Fruit fly (Drosophila melanogaster) whole organism, embryonic: ENCODE results near the gene Rfx.

Experiments
- CG11456 ChIP-seq: fragments of 200-800 bp; sonication (Bioruptor generic); IDR thresholded peaks from 3 replicates; pipeline ENCODE4 v1.3.6; 2022; ENCODE audit warnings: missing biosample characterization, missing genetic modification characterization
- CG11695 ChIP-seq: fragments of 200-800 bp; sonication (Bioruptor generic); IDR thresholded peaks from 3 replicates; pipeline ENCODE4 v1.3.6; 2022; ENCODE audit warnings: missing biosample characterization, missing genetic modification characterization
- CG12299 ChIP-seq: fragments of 200-800 bp; sonication (Bioruptor generic); optimal IDR thresholded peaks from 2 replicates; lab custom pipeline; 2018; ENCODE audit warnings: missing biosample characterization, mild to moderate bottlenecking, missing genetic modification characterization
- CG17802 ChIP-seq: fragments of 200-800 bp; sonication (Bioruptor generic); optimal IDR thresholded peaks from 2 replicates; lab custom pipeline; 2018; ENCODE audit warnings: missing biosample characterization, mild to moderate bottlenecking, missing genetic modification characterization, moderate library complexity
- CG1832 ChIP-seq: fragments of 200-800 bp; sonication (Bioruptor generic); optimal IDR thresholded peaks from 2 replicates; lab custom pipeline; 2017; ENCODE audit warnings: missing biosample characterization, mild to moderate bottlenecking, missing genetic modification characterization, inconsistent platforms
- CG4707 ChIP-seq: fragments of 200-800 bp; sonication (Bioruptor generic); optimal IDR thresholded peaks from 2 replicates; lab custom pipeline; 2018; ENCODE audit warnings: missing biosample characterization, mild to moderate bottlenecking, missing genetic modification characterization, moderate library complexity
- CG6654 ChIP-seq: fragments of 200-800 bp; sonication (Bioruptor generic); optimal IDR thresholded peaks from 2 replicates; lab custom pipeline; 2017; ENCODE audit warnings: missing biosample characterization, mild to moderate bottlenecking, missing genetic modification characterization
- CG6765 ChIP-seq: fragments of 200-800 bp; sonication (Bioruptor generic); optimal IDR thresholded peaks from 3 replicates; lab custom pipeline; 2017; ENCODE audit warnings: missing biosample characterization, mild to moderate bottlenecking, missing genetic modification characterization
- CG7556 ChIP-seq: fragments of 200-800 bp; sonication (Bioruptor generic); optimal IDR thresholded peaks from 2 replicates; lab custom pipeline; 2017; ENCODE audit warnings: missing biosample characterization, mild to moderate bottlenecking, missing genetic modification characterization
- CG7839 ChIP-seq: fragments of 200-800 bp; sonication (Bioruptor generic); optimal IDR thresholded peaks from 3 replicates; lab custom pipeline; 2018; ENCODE audit warnings: missing biosample characterization, mild to moderate bottlenecking, missing genetic modification characterization, moderate library complexity
- CG9609 ChIP-seq: fragments of 200-800 bp; sonication (Bioruptor generic); optimal IDR thresholded peaks from 3 replicates; lab custom pipeline; 2016; ENCODE audit warnings: missing biosample characterization, missing genetic modification characterization
- D19B ChIP-seq: fragments of 200-800 bp; sonication (Bioruptor generic); optimal IDR thresholded peaks from 2 replicates; lab custom pipeline; 2017; ENCODE audit warnings: missing biosample characterization, mild to moderate bottlenecking, missing genetic modification characterization
- Doc3 ChIP-seq: fragments of 200-800 bp; sonication (Bioruptor generic); IDR thresholded peaks from 3 replicates; pipeline ENCODE4 v1.3.6; 2022; ENCODE audit warnings: missing biosample characterization, missing genetic modification characterization; ENCODE audit not compliant: partially characterized antibody
- Dp ChIP-seq: fragments of 200-800 bp; sonication (Bioruptor generic); optimal IDR thresholded peaks from 2 replicates; lab custom pipeline; 2018; ENCODE audit warnings: missing biosample characterization, mild to moderate bottlenecking, missing genetic modification characterization, moderate library complexity
- E2f1 ChIP-seq: fragments of 200-800 bp; sonication (Bioruptor generic); IDR thresholded peaks from 2 replicates; pipeline ENCODE4 v1.3.6; 2022; ENCODE audit warnings: missing biosample characterization, missing genetic modification characterization
- Eip74EF ChIP-seq, 2 experiments: fragments of 200-800 bp in 1 of 2; fragments of >200 bp in 1 of 2; sonication (Bioruptor generic) in 1 of 2; optimal IDR thresholded peaks; 2 replicates each; lab custom pipeline; 2017 to 2019; ENCODE audit warnings: missing biosample characterization in 2 of 2, missing genetic modification characterization in 2 of 2, mild to moderate bottlenecking in 1 of 2, moderate library complexity in 1 of 2
- Ets65A ChIP-seq: fragments of 200-800 bp; sonication (Bioruptor generic); peaks from one replicate; lab custom pipeline; 2016; ENCODE audit warnings: missing biosample characterization, missing genetic modification characterization
- Fer1 ChIP-seq: fragments of 200-800 bp; sonication (Bioruptor generic); optimal IDR thresholded peaks from 2 replicates; lab custom pipeline; 2017; ENCODE audit warnings: missing biosample characterization, mild to moderate bottlenecking, missing genetic modification characterization
- Fer2 ChIP-seq: fragments of 200-800 bp; sonication (Bioruptor generic); optimal IDR thresholded peaks from 2 replicates; lab custom pipeline; 2018; ENCODE audit warnings: missing biosample characterization, mild to moderate bottlenecking, missing genetic modification characterization, moderate library complexity
- Hr39 ChIP-seq: fragments of >200 bp; optimal IDR thresholded peaks from 2 replicates; lab custom pipeline; 2017
- Mad ChIP-seq: fragments of 200-800 bp; sonication (Bioruptor generic); optimal IDR thresholded peaks from 2 replicates; lab custom pipeline; 2016; ENCODE audit warnings: missing biosample characterization, missing genetic modification characterization
- Meics ChIP-seq: fragments of 200-800 bp; sonication (Bioruptor generic); optimal IDR thresholded peaks from 2 replicates; lab custom pipeline; 2017; ENCODE audit warnings: missing biosample characterization, mild to moderate bottlenecking, missing genetic modification characterization
- NfI ChIP-seq: fragments of 200-800 bp; sonication (Bioruptor generic); optimal IDR thresholded peaks from 3 replicates; lab custom pipeline; 2018; ENCODE audit warnings: missing biosample characterization, mild to moderate bottlenecking, missing genetic modification characterization, moderate library complexity
- TFAM ChIP-seq: fragments of 200-800 bp; sonication (Bioruptor generic); optimal IDR thresholded peaks from 2 replicates; lab custom pipeline; 2017; ENCODE audit warnings: missing biosample characterization, missing genetic modification characterization, inconsistent platforms
- Xbp1 ChIP-seq: fragments of 200-800 bp; sonication (Bioruptor generic); optimal IDR thresholded peaks from 3 replicates; lab custom pipeline; 2016; ENCODE audit warnings: missing biosample characterization, mild to moderate bottlenecking, missing genetic modification characterization
- YL-1 ChIP-seq: fragments of 200-800 bp; sonication (Bioruptor generic); optimal IDR thresholded peaks from 3 replicates; lab custom pipeline; 2017; ENCODE audit warnings: missing biosample characterization, mild to moderate bottlenecking, missing genetic modification characterization
- bbx ChIP-seq: fragments of 200-800 bp; sonication (Bioruptor generic); IDR thresholded peaks from 2 replicates; pipeline ENCODE4 v1.3.6; 2022; ENCODE audit warnings: missing biosample characterization, missing genetic modification characterization; ENCODE audit not compliant: partially characterized antibody
- cad ChIP-seq: fragments of >200 bp; optimal IDR thresholded peaks from 2 replicates; lab custom pipeline; 2017; ENCODE audit warnings: missing biosample characterization, missing genetic modification characterization
- crp ChIP-seq, 2 experiments: fragments of 200-800 bp; sonication (Bioruptor generic); optimal IDR thresholded peaks; 2 replicates in 1 of 2; 3 replicates in 1 of 2; lab custom pipeline; 2017; ENCODE audit warnings: missing biosample characterization in 2 of 2, missing genetic modification characterization in 2 of 2, mild to moderate bottlenecking in 1 of 2, moderate library complexity in 1 of 2
- disco-r ChIP-seq: fragments of 200-800 bp; sonication (Bioruptor generic); optimal IDR thresholded peaks from 2 replicates; lab custom pipeline; 2016; ENCODE audit warnings: missing biosample characterization, missing genetic modification characterization
- dm ChIP-seq: fragments of 200-800 bp; sonication (Bioruptor generic); optimal IDR thresholded peaks from 3 replicates; lab custom pipeline; 2016; ENCODE audit warnings: missing biosample characterization, missing genetic modification characterization
- esg ChIP-seq: fragments of 200-800 bp; sonication (Bioruptor generic); conservative IDR thresholded peaks from 2 replicates; pipeline ENCODE4 v1.3.6; 2022; ENCODE audit warnings: missing biosample characterization, missing genetic modification characterization
- eyg ChIP-seq: fragments of 200-800 bp; sonication (Bioruptor generic); optimal IDR thresholded peaks from 3 replicates; lab custom pipeline; 2016; ENCODE audit warnings: missing biosample characterization, missing genetic modification characterization
- fd64A ChIP-seq: fragments of 200-800 bp; sonication (Bioruptor generic); optimal IDR thresholded peaks from 3 replicates; lab custom pipeline; 2018; ENCODE audit warnings: missing biosample characterization, mild to moderate bottlenecking, missing genetic modification characterization
- fru ChIP-seq: fragments of >200 bp; optimal IDR thresholded peaks from 2 replicates; lab custom pipeline; 2017
- hkb ChIP-seq, 2 experiments: fragments of 200-800 bp in 1 of 2; fragments of >200 bp in 1 of 2; sonication (Bioruptor generic) in 1 of 2; IDR thresholded peaks in 1 of 2; optimal IDR thresholded peaks in 1 of 2; 2 replicates each; pipeline versions ENCODE4 v1.3.6 to Lab custom; 2017 to 2022; ENCODE audit warnings: missing biosample characterization in 1 of 2, missing genetic modification characterization in 1 of 2
- hth ChIP-seq: fragments of >200 bp; optimal IDR thresholded peaks from 2 replicates; lab custom pipeline; 2017; ENCODE audit warnings: inconsistent platforms
- inv ChIP-seq: fragments of 200-800 bp; sonication (Bioruptor generic); IDR thresholded peaks from 2 replicates; pipeline ENCODE4 v1.3.6; 2022; ENCODE audit warnings: missing biosample characterization, missing genetic modification characterization; ENCODE audit not compliant: partially characterized antibody
- maf-S ChIP-seq: fragments of 200-800 bp; sonication (Bioruptor generic); optimal IDR thresholded peaks from 2 replicates; lab custom pipeline; 2016; ENCODE audit warnings: missing biosample characterization, missing genetic modification characterization
- ro ChIP-seq: fragments of 200-800 bp; sonication (Bioruptor generic); IDR thresholded peaks from 2 replicates; pipeline ENCODE4 v1.3.6; 2022; ENCODE audit warnings: missing biosample characterization, missing genetic modification characterization
- sc ChIP-seq, 3 experiments: fragments of >200 bp in 2 of 3; fragments of 200-800 bp in 1 of 3; sonication (Bioruptor generic) in 1 of 3; optimal IDR thresholded peaks; 2 replicates in 2 of 3; 3 replicates in 1 of 3; lab custom pipeline; 2017; ENCODE audit warnings: mild to moderate bottlenecking in 1 of 3, missing biosample characterization in 1 of 3, missing genetic modification characterization in 1 of 3, missing genetic modification reagents in 1 of 3
- sens ChIP-seq: fragments of 200-800 bp; sonication (Bioruptor generic); peaks from one replicate; lab custom pipeline; 2016; ENCODE audit warnings: missing biosample characterization, missing genetic modification characterization
- sqz ChIP-seq: fragments of 200-800 bp; sonication (Bioruptor generic); optimal IDR thresholded peaks from 3 replicates; lab custom pipeline; 2018; ENCODE audit warnings: missing biosample characterization, mild to moderate bottlenecking, missing genetic modification characterization
- stc ChIP-seq: fragments of 200-800 bp; sonication (Bioruptor generic); IDR thresholded peaks from 2 replicates; pipeline ENCODE4 v1.3.6; 2022; ENCODE audit warnings: missing biosample characterization, missing genetic modification characterization
- tap ChIP-seq: fragments of 200-800 bp; optimal IDR thresholded peaks from 3 replicates; lab custom pipeline; 2019; ENCODE audit warnings: missing biosample characterization, mild to moderate bottlenecking, missing genetic modification characterization, moderate library complexity
- tio ChIP-seq: fragments of 200-800 bp; sonication (Bioruptor generic); optimal IDR thresholded peaks from 2 replicates; lab custom pipeline; 2017; ENCODE audit warnings: missing biosample characterization, missing genetic modification characterization, inconsistent platforms
- vnd ChIP-seq: fragments of 200-800 bp; sonication (Bioruptor generic); IDR thresholded peaks from 3 replicates; pipeline ENCODE4 v1.3.6; 2022; ENCODE audit warnings: missing biosample characterization, missing genetic modification characterization; ENCODE audit not compliant: partially characterized antibody
- wek ChIP-seq: fragments of 200-800 bp; sonication (Bioruptor generic); optimal IDR thresholded peaks from 3 replicates; lab custom pipeline; 2018; ENCODE audit warnings: missing biosample characterization, mild to moderate bottlenecking, missing genetic modification characterization, moderate library complexity
- zfh1 ChIP-seq: fragments of 200-800 bp; sonication (Bioruptor generic); IDR thresholded peaks from 3 replicates; pipeline ENCODE4 v1.3.6; 2022; ENCODE audit warnings: missing biosample characterization, missing genetic modification characterization

The Rfx gene

DNA sequence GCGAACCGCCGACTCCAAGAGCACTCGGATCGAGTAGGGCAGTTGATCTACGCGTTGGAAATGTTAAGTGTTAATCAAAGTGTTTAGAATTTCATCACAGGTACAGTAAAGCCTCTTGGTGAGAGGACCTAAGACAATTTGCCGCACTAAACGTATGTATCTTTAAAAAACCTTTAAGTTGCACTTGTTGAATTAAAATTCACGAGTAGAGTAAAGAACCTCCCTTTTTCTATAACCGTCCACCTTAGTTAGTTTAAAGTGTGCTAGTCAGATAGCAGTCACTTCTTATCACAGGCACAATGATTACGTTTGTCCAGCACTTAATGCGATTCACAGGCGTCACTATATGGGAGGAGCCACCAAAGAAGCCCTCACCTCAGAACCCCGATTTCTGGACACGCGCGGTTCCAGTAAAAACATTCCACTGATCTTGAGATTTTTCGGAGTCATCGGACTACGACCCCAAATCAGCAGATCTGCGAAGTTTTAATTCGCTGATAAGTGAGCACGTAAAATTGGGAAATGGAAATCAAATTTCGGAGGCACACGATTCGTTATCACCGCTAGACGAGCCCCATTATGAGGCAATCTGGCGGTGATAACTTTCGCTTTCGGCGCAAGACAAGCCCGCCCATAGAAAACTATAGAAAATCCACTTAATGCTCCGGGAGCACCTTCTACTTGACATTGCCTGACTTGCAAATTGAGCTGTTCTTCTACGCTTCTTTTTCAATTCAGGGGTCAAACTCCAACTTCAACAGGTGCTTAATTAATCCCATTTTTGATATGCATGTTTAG lies 34.1 kb upstream of the Rfx start (continued):
- TF ChIP-seq eyg (GFP tag; lab: Kevin White, UChicago) (no peak), zfh1 (GFP tag; lab: Robert Waterston, UW) (peak; percentile 57; the same call in 1 of the 3 replicates), sens (peak; percentile 55), CG6654 (no peak), disco-r (GFP tag; lab: Kevin White, UChicago) (no peak), CG7556 (GFP tag; lab: Kevin White, UChicago) (peak; percentile 7), CG1832 (GFP tag; lab: Kevin White, UChicago) (no peak), E2f1 (peak; percentile 60), inv (GFP tag; lab: Robert Waterston, UW) (no peak), CG11456 (GFP tag; lab: Robert Waterston, UW) (peak; percentile 86), vnd (GFP tag; lab: Robert Waterston, UW) (no peak), CG7839 (tag; lab: Kevin White, UChicago) (no peak), Meics (GFP tag; lab: Kevin White, UChicago) (peak; percentile 72), CG4707 (GFP tag; lab: Kevin White, UChicago) (no peak), cad (GFP tag; lab: Kevin White, UChicago) (no peak), bbx (GFP tag; lab: Robert Waterston, UW) (no peak), Dp (GFP tag; lab: Kevin White, UChicago) (no peak), stc (GFP tag; lab: Robert Waterston, UW) (peak; percentile 37; the same call in 1 of the 2 replicates), sqz (GFP tag; lab: Kevin White, UChicago) (no peak), Ets65A (GFP tag; lab: Kevin White, UChicago) (peak; percentile 84), Xbp1 (GFP tag; lab: Kevin White, UChicago) (no peak), TFAM (GFP tag; lab: Kevin White, UChicago) (no peak), Fer1 (GFP tag; lab: Kevin White, UChicago) (peak; percentile 71), CG11695 (GFP tag; lab: Robert Waterston, UW) (peak; percentile 66; the same call in 2 of the 3 replicates), CG6765 (GFP tag; lab: Kevin White, UChicago) (no peak), Mad (GFP tag; lab: Kevin White, UChicago) (no peak), esg (GFP tag; lab: Robert Waterston, UW) (no peak), CG17802 (no peak), wek (GFP tag; lab: Kevin White, UChicago) (no peak), crp (GFP tag; optimal IDR thresholded peaks at IDR 0.05; lab: Kevin White, UChicago) (no peak), ro (GFP tag; lab: Robert Waterston, UW) (no peak), tio (no peak), hth (no peak), Hr39 (lab: Kevin White, UChicago) (no peak), Fer2 (tag; lab: Kevin White, UChicago) (peak; percentile 36), hkb (optimal IDR thresholded peaks at IDR 0.05; lab: Kevin White, UChicago) (no peak), hkb (GFP tag; IDR thresholded peaks at IDR 0.05; lab: Robert Waterston, UW) (peak; percentile 68), dm (GFP tag; lab: Kevin White, UChicago) (no peak), fd64A (GFP tag; lab: Kevin White, UChicago) (no peak), CG12299 (tag; lab: Kevin White, UChicago) (no peak), NfI (peak; percentile 11), maf-S (GFP tag; lab: Kevin White, UChicago) (no peak), CG9609 (GFP tag; lab: Kevin White, UChicago) (no peak), D19B (GFP tag; lab: Kevin White, UChicago) (peak; percentile 21), fru (lab: Kevin White, UChicago) (no peak), tap (tag; lab: Kevin White, UChicago) (no peak), sc (optimal IDR thresholded peaks at IDR 0.05; lab: Kevin White, UChicago) (no peak), sc (GFP tag; optimal IDR thresholded peaks at IDR 0.05; lab: Kevin White, UChicago) (no peak), YL-1 (GFP tag; lab: Kevin White, UChicago) (no peak), Doc3 (GFP tag; lab: Robert Waterston, UW) (no peak), Eip74EF (GFP tag; optimal IDR thresholded peaks at IDR 0.05; lab: Kevin White, UChicago) (no peak)
